Fruit fly (Drosophila melanogaster) whole organism, embryonic: ENCODE data around the gene CG14984.

Experiments
- Ada2b ChIP-seq: fragments of 200-800 bp; sonication (Bioruptor generic); IDR thresholded peaks from 2 replicates; pipeline ENCODE4 v1.3.6; 2022; ENCODE audit warnings: missing biosample characterization, missing genetic modification characterization
- Aef1 ChIP-seq: fragments of 200-800 bp; sonication (Bioruptor generic); IDR thresholded peaks from 3 replicates; pipeline ENCODE4 v1.3.6; 2022; ENCODE audit warnings: missing biosample characterization, missing genetic modification characterization
- Atf3 ChIP-seq: fragments of 200-800 bp; sonication (Bioruptor generic); optimal IDR thresholded peaks from 3 replicates; lab custom pipeline; 2016; ENCODE audit warnings: missing biosample characterization, missing genetic modification characterization
- CG1024 ChIP-seq: fragments of 200-800 bp; sonication (Bioruptor generic); IDR thresholded peaks from 2 replicates; pipeline ENCODE4 v1.3.6; 2022; ENCODE audit warnings: missing biosample characterization, missing genetic modification characterization
- CG11456 ChIP-seq: fragments of 200-800 bp; sonication (Bioruptor generic); IDR thresholded peaks from 3 replicates; pipeline ENCODE4 v1.3.6; 2022; ENCODE audit warnings: missing biosample characterization, missing genetic modification characterization
- CG12299 ChIP-seq: fragments of 200-800 bp; sonication (Bioruptor generic); optimal IDR thresholded peaks from 2 replicates; lab custom pipeline; 2018; ENCODE audit warnings: missing biosample characterization, mild to moderate bottlenecking, missing genetic modification characterization
- CG13123 ChIP-seq: fragments of 200-800 bp; sonication (Bioruptor generic); optimal IDR thresholded peaks from 2 replicates; lab custom pipeline; 2016; ENCODE audit warnings: missing biosample characterization, missing genetic modification characterization
- CG15073 ChIP-seq: fragments of 200-800 bp; sonication (Bioruptor generic); optimal IDR thresholded peaks from 2 replicates; lab custom pipeline; 2016; ENCODE audit warnings: missing biosample characterization, missing genetic modification characterization
- CG1602 ChIP-seq: fragments of 200-800 bp; sonication (Bioruptor generic); optimal IDR thresholded peaks from 3 replicates; lab custom pipeline; 2016; ENCODE audit warnings: missing biosample characterization, missing genetic modification characterization
- CG17802 ChIP-seq: fragments of 200-800 bp; sonication (Bioruptor generic); optimal IDR thresholded peaks from 2 replicates; lab custom pipeline; 2018; ENCODE audit warnings: missing biosample characterization, mild to moderate bottlenecking, missing genetic modification characterization, moderate library complexity
- CG18476 ChIP-seq: fragments of 200-800 bp; sonication (Bioruptor generic); optimal IDR thresholded peaks from 2 replicates; lab custom pipeline; 2016; ENCODE audit warnings: missing biosample characterization, mild to moderate bottlenecking, missing genetic modification characterization
- CG3407 ChIP-seq: fragments of 200-800 bp; sonication (Bioruptor generic); optimal IDR thresholded peaks from 2 replicates; lab custom pipeline; 2018; ENCODE audit warnings: missing biosample characterization, mild to moderate bottlenecking, missing genetic modification characterization
- CG43689 ChIP-seq: fragments of 200-800 bp; sonication (Bioruptor generic); IDR thresholded peaks from 2 replicates; pipeline ENCODE4 v1.3.6; 2022; ENCODE audit warnings: missing biosample characterization, missing genetic modification characterization
- CG6689 ChIP-seq: fragments of 200-800 bp; sonication (Bioruptor generic); IDR thresholded peaks from 2 replicates; pipeline ENCODE4 v1.3.6; 2022; ENCODE audit warnings: missing biosample characterization, missing genetic modification characterization
- CG6765 ChIP-seq: fragments of 200-800 bp; sonication (Bioruptor generic); optimal IDR thresholded peaks from 3 replicates; lab custom pipeline; 2017; ENCODE audit warnings: missing biosample characterization, mild to moderate bottlenecking, missing genetic modification characterization
- CG7357 ChIP-seq: fragments of 200-800 bp; sonication (Bioruptor generic); IDR thresholded peaks from 3 replicates; pipeline ENCODE4 v1.3.6; 2022; ENCODE audit warnings: missing biosample characterization, missing genetic modification characterization
- CG7556 ChIP-seq: fragments of 200-800 bp; sonication (Bioruptor generic); optimal IDR thresholded peaks from 2 replicates; lab custom pipeline; 2017; ENCODE audit warnings: missing biosample characterization, mild to moderate bottlenecking, missing genetic modification characterization
- CG7839 ChIP-seq: fragments of 200-800 bp; sonication (Bioruptor generic); optimal IDR thresholded peaks from 3 replicates; lab custom pipeline; 2018; ENCODE audit warnings: missing biosample characterization, mild to moderate bottlenecking, missing genetic modification characterization, moderate library complexity
- CG8924 ChIP-seq: fragments of 200-800 bp; optimal IDR thresholded peaks from 3 replicates; lab custom pipeline; 2019; ENCODE audit warnings: missing biosample characterization, mild to moderate bottlenecking, missing genetic modification characterization, moderate library complexity
- CrebB ChIP-seq: fragments of 200-800 bp; sonication (Bioruptor generic); optimal IDR thresholded peaks from 3 replicates; lab custom pipeline; 2018; ENCODE audit warnings: missing biosample characterization, mild to moderate bottlenecking, missing genetic modification characterization
- Dad ChIP-seq: fragments of 200-800 bp; sonication (Bioruptor generic); optimal IDR thresholded peaks from 3 replicates; lab custom pipeline; 2016; ENCODE audit warnings: missing biosample characterization, missing genetic modification characterization
- Dll ChIP-seq: fragments of 200-800 bp; sonication (Bioruptor generic); IDR thresholded peaks from 4 replicates; pipeline ENCODE4 v1.3.6; 2022; ENCODE audit warnings: missing biosample characterization, missing genetic modification characterization; ENCODE audit not compliant: partially characterized antibody
- E2f2 ChIP-seq: fragments of 200-800 bp; sonication (Bioruptor generic); IDR thresholded peaks from 2 replicates; pipeline ENCODE4 v1.3.6; 2022; ENCODE audit warnings: missing biosample characterization, missing genetic modification characterization
- HHEX ChIP-seq: fragments of 200-800 bp; sonication (Bioruptor generic); optimal IDR thresholded peaks from 3 replicates; lab custom pipeline; 2017; ENCODE audit warnings: missing biosample characterization, mild to moderate bottlenecking, missing genetic modification characterization, missing genetic modification reagents
- NFAT ChIP-seq: fragments of 200-800 bp; sonication (Bioruptor generic); IDR thresholded peaks from 2 replicates; pipeline ENCODE4 v1.3.6; 2022; ENCODE audit warnings: missing biosample characterization, missing genetic modification characterization
- Neu2 ChIP-seq: fragments of 200-800 bp; sonication (Bioruptor generic); optimal IDR thresholded peaks from 3 replicates; lab custom pipeline; 2016; ENCODE audit warnings: missing biosample characterization, missing genetic modification characterization, borderline replicate concordance
- Pdp1 ChIP-seq, 2 experiments: fragments of 200-800 bp; sonication (Bioruptor generic); optimal IDR thresholded peaks; 3 replicates each; lab custom pipeline; 2016; ENCODE audit warnings: missing biosample characterization in 2 of 2, missing genetic modification characterization in 2 of 2, mild to moderate bottlenecking in 1 of 2, moderate library complexity in 1 of 2
- Ravus ChIP-seq: fragments of 200-800 bp; sonication (Bioruptor generic); IDR thresholded peaks from 2 replicates; pipeline ENCODE4 v1.3.6; 2022; ENCODE audit warnings: missing biosample characterization, missing genetic modification characterization
- Spps ChIP-seq: fragments of 200-800 bp; sonication (Bioruptor generic); optimal IDR thresholded peaks from 2 replicates; lab custom pipeline; 2018; ENCODE audit warnings: missing biosample characterization, mild to moderate bottlenecking, missing genetic modification characterization
- ac ChIP-seq: fragments of 200-800 bp; sonication (Bioruptor generic); optimal IDR thresholded peaks from 3 replicates; lab custom pipeline; 2017; ENCODE audit warnings: missing biosample characterization, mild to moderate bottlenecking, missing genetic modification characterization
- al ChIP-seq: fragments of 200-800 bp; sonication (Bioruptor generic); IDR thresholded peaks from 2 replicates; pipeline ENCODE4 v1.3.6; 2022; ENCODE audit warnings: missing biosample characterization, missing genetic modification characterization
- bab2 ChIP-seq: fragments of 200-800 bp; sonication (Bioruptor generic); optimal IDR thresholded peaks from 2 replicates; lab custom pipeline; 2016; ENCODE audit warnings: missing biosample characterization, missing genetic modification characterization
- bcd ChIP-seq: fragments of 200-800 bp; sonication (Bioruptor generic); optimal IDR thresholded peaks from 2 replicates; lab custom pipeline; 2017; ENCODE audit warnings: missing biosample characterization, mild to moderate bottlenecking, missing genetic modification characterization
- cg ChIP-seq: fragments of 200-800 bp; sonication (Bioruptor generic); optimal IDR thresholded peaks from 3 replicates; lab custom pipeline; 2019; ENCODE audit warnings: missing biosample characterization, mild to moderate bottlenecking, missing genetic modification characterization, moderate library complexity
- dmrt11E ChIP-seq: fragments of 200-800 bp; sonication (Bioruptor generic); optimal IDR thresholded peaks from 3 replicates; lab custom pipeline; 2018; ENCODE audit warnings: missing biosample characterization, mild to moderate bottlenecking, missing genetic modification characterization, moderate library complexity
- emc ChIP-seq: fragments of 200-800 bp; sonication (Bioruptor generic); optimal IDR thresholded peaks from 2 replicates; lab custom pipeline; 2016; ENCODE audit warnings: missing biosample characterization, missing genetic modification characterization
- esg ChIP-seq: fragments of 200-800 bp; sonication (Bioruptor generic); conservative IDR thresholded peaks from 2 replicates; pipeline ENCODE4 v1.3.6; 2022; ENCODE audit warnings: missing biosample characterization, missing genetic modification characterization
- gce ChIP-seq: fragments of 200-800 bp; sonication (Bioruptor generic); IDR thresholded peaks from 3 replicates; pipeline ENCODE4 v1.3.6; 2022; ENCODE audit warnings: missing biosample characterization, missing genetic modification characterization
- grn ChIP-seq: fragments of 200-800 bp; sonication (Bioruptor generic); optimal IDR thresholded peaks from 3 replicates; lab custom pipeline; 2017; ENCODE audit warnings: missing biosample characterization, missing genetic modification characterization
- kni ChIP-seq: fragments of 200-800 bp; sonication (Bioruptor generic); optimal IDR thresholded peaks from 3 replicates; lab custom pipeline; 2017; ENCODE audit warnings: mild to moderate bottlenecking, missing biosample characterization, missing genetic modification reagents, missing genetic modification characterization
- maf-S ChIP-seq: fragments of 200-800 bp; sonication (Bioruptor generic); optimal IDR thresholded peaks from 2 replicates; lab custom pipeline; 2016; ENCODE audit warnings: missing biosample characterization, missing genetic modification characterization
- mld ChIP-seq: fragments of 200-800 bp; sonication (Bioruptor generic); IDR thresholded peaks from 3 replicates; pipeline ENCODE4 v1.3.6; 2022; ENCODE audit warnings: missing biosample characterization, missing genetic modification characterization; ENCODE audit not compliant: partially characterized antibody
- nerfin-1 ChIP-seq: fragments of 200-800 bp; sonication (Bioruptor generic); optimal IDR thresholded peaks from 3 replicates; lab custom pipeline; 2019; ENCODE audit warnings: missing biosample characterization, mild to moderate bottlenecking, missing genetic modification characterization, moderate library complexity
- p53 ChIP-seq: fragments of 200-800 bp; sonication (Bioruptor generic); optimal IDR thresholded peaks from 2 replicates; lab custom pipeline; 2016; ENCODE audit warnings: missing biosample characterization, missing genetic modification characterization
- pnt ChIP-seq: fragments of 200-800 bp; sonication (Bioruptor generic); optimal IDR thresholded peaks from 3 replicates; lab custom pipeline; 2016; ENCODE audit warnings: missing biosample characterization, missing genetic modification characterization
- sna ChIP-seq: fragments of 200-800 bp; sonication (Bioruptor generic); IDR thresholded peaks from 2 replicates; pipeline ENCODE4 v1.3.6; 2022; ENCODE audit warnings: missing biosample characterization, missing genetic modification characterization; ENCODE audit not compliant: partially characterized antibody
- so ChIP-seq: fragments of 200-800 bp; sonication (Bioruptor generic); IDR thresholded peaks from 3 replicates; pipeline ENCODE4 v1.3.6; 2022; ENCODE audit warnings: missing biosample characterization, missing genetic modification characterization
- sqz ChIP-seq: fragments of 200-800 bp; sonication (Bioruptor generic); optimal IDR thresholded peaks from 3 replicates; lab custom pipeline; 2018; ENCODE audit warnings: missing biosample characterization, mild to moderate bottlenecking, missing genetic modification characterization
- tll ChIP-seq, 2 experiments: fragments of 200-800 bp in 1 of 2; fragments of >200 bp in 1 of 2; sonication (Bioruptor generic) in 1 of 2; optimal IDR thresholded peaks; 2 replicates each; lab custom pipeline; 2017 to 2019; ENCODE audit warnings: missing biosample characterization in 2 of 2, missing genetic modification characterization in 2 of 2, mild to moderate bottlenecking in 1 of 2, moderate library complexity in 1 of 2
- vvl ChIP-seq: fragments of 200-800 bp; sonication (Bioruptor generic); IDR thresholded peaks from 2 replicates; pipeline ENCODE4 v1.3.6; 2022; ENCODE audit warnings: missing biosample characterization, missing genetic modification characterization
- yki ChIP-seq: fragments of >200 bp; optimal IDR thresholded peaks from 3 replicates; lab custom pipeline; 2018

The CG14984 gene

dm6 chr3L:3983466-3983946, 31.2 kb upstream of the CG14984 start, which contains the start of gene scrt (continued):
- TF ChIP-seq CG1602 (GFP tag; lab: Kevin White, UChicago) (peak; percentile 16), al (GFP tag; lab: Robert Waterston, UW) (no peak), Spps (tag; lab: Kevin White, UChicago) (no peak), maf-S (GFP tag; lab: Kevin White, UChicago) (no peak), HHEX (GFP tag; lab: Kevin White, UChicago) (no peak), CG1024 (GFP tag; lab: Robert Waterston, UW) (no peak), esg (no peak), so (peak; percentile 25; the same call in 1 of the 3 replicates), CG7357 (no peak), Atf3 (GFP tag; lab: Kevin White, UChicago) (no peak), CG11456 (GFP tag; lab: Robert Waterston, UW) (no peak), sqz (no peak), dmrt11E (tag; lab: Kevin White, UChicago) (peak; percentile 91), CG18476 (GFP tag; lab: Kevin White, UChicago) (no peak), CG6689 (GFP tag; lab: Robert Waterston, UW) (no peak), yki (lab: Kevin White, UChicago) (peak; percentile 51), CG6765 (GFP tag; lab: Kevin White, UChicago) (peak; percentile 26), cg (GFP tag; lab: Kevin White, UChicago) (no peak), CG13123 (GFP tag; lab: Kevin White, UChicago) (no peak), Dad (GFP tag; lab: Kevin White, UChicago) (peak; percentile 39), CrebB (tag; lab: Kevin White, UChicago) (no peak), CG17802 (peak; percentile 7), CG7839 (tag; lab: Kevin White, UChicago) (no peak), sna (GFP tag; lab: Robert Waterston, UW) (peak; percentile 66), CG12299 (tag; lab: Kevin White, UChicago) (no peak), E2f2 (GFP tag; lab: Robert Waterston, UW) (peak; percentile 15; the same call in 1 of the 2 replicates), Neu2 (GFP tag; lab: Kevin White, UChicago) (no peak), pnt (no peak), p53 (GFP tag; lab: Kevin White, UChicago) (no peak), mld (GFP tag; lab: Robert Waterston, UW) (no peak), NFAT (GFP tag; lab: Robert Waterston, UW) (no peak), Dll (GFP tag; lab: Robert Waterston, UW) (peak; percentile 68; the same call in 3 of the 4 replicates), CG15073 (GFP tag; lab: Kevin White, UChicago) (no peak), tll (GFP tag; optimal IDR thresholded peaks at IDR 0.05; lab: Kevin White, UChicago) (peak in 1 of 2 experiments; percentile 50), bcd (GFP tag; lab: Kevin White, UChicago) (peak; percentile 33), CG7556 (GFP tag; lab: Kevin White, UChicago) (peak; percentile 61), CG8924 (tag; lab: Kevin White, UChicago) (peak; percentile 76), emc (GFP tag; lab: Kevin White, UChicago) (no peak), Aef1 (no peak; the same call in 2 of the 3 replicates), gce (GFP tag; lab: Robert Waterston, UW) (0 out of 3 replicates have a peak, but pooled peaks have one; percentile 21), Pdp1 (GFP tag; optimal IDR thresholded peaks at IDR 0.05; lab: Kevin White, UChicago) (no peak), Ada2b (GFP tag; lab: Robert Waterston, UW) (peak; percentile 51), CG3407 (GFP tag; lab: Kevin White, UChicago) (no peak), grn (GFP tag; lab: Kevin White, UChicago) (no peak), kni (GFP tag; lab: Kevin White, UChicago) (peak; percentile 41), ac (GFP tag; lab: Kevin White, UChicago) (no peak), Ravus (no peak), nerfin-1 (tag; lab: Kevin White, UChicago) (peak; percentile 59), bab2 (GFP tag; lab: Kevin White, UChicago) (peak; percentile 5), CG43689 (GFP tag; lab: Robert Waterston, UW) (no peak), vvl (GFP tag; lab: Robert Waterston, UW) (0 out of 2 replicates have a peak, but pooled peaks have one; percentile 39)
